Worm (Caenorhabditis elegans) whole organism, late embryonic: ENCODE data around the gene ncs-5.
A peak's percentile ranks its signal among the peaks of the same experiment; 100 is the strongest.

Experiments
- C08G9.2 ChIP-seq: sonication (generic microtip); optimal IDR thresholded peaks from 2 replicates; lab custom pipeline; 2016; ENCODE audit warnings: mild to moderate bottlenecking, missing genetic modification characterization, moderate library complexity, missing compliant biosample characterization
- K02D7.2 ChIP-seq: sonication (generic microtip); optimal IDR thresholded peaks from 2 replicates; lab custom pipeline; 2017; ENCODE audit warnings: mild to moderate bottlenecking, missing genetic modification characterization, missing compliant biosample characterization
- ceh-22 ChIP-seq: sonication (generic microtip); optimal IDR thresholded peaks from 2 replicates; lab custom pipeline; 2017; ENCODE audit warnings: missing biosample characterization, missing genetic modification characterization
- ceh-24 ChIP-seq: sonication (generic microtip); optimal IDR thresholded peaks from 2 replicates; lab custom pipeline; 2016; ENCODE audit warnings: mild to moderate bottlenecking, missing genetic modification characterization, missing compliant biosample characterization
- ceh-30 ChIP-seq: fragments of 150-350 bp; optimal IDR thresholded peaks from 2 replicates; lab custom pipeline; 2014; ENCODE audit warnings: missing biosample characterization, missing genetic modification characterization
- ceh-31 ChIP-seq: sonication (generic microtip); optimal IDR thresholded peaks from 2 replicates; lab custom pipeline; 2016; ENCODE audit warnings: missing genetic modification characterization, missing compliant biosample characterization
- ceh-45 ChIP-seq: fragments of 200-800 bp; sonication (Bioruptor generic); IDR thresholded peaks from 2 replicates; pipeline ENCODE4 v1.3.6; 2022; ENCODE audit warnings: missing genetic modification reagents, missing genetic modification characterization, missing compliant biosample characterization
- ceh-9 ChIP-seq: sonication (generic microtip); optimal IDR thresholded peaks from 2 replicates; lab custom pipeline; 2016; ENCODE audit warnings: mild to moderate bottlenecking, missing genetic modification characterization, inconsistent platforms, missing compliant biosample characterization
- che-1 ChIP-seq: sonication (generic microtip); optimal IDR thresholded peaks from 2 replicates; lab custom pipeline; 2016; ENCODE audit warnings: mild to moderate bottlenecking, missing genetic modification characterization, missing compliant biosample characterization
- dmd-4 ChIP-seq: sonication (generic microtip); optimal IDR thresholded peaks from 2 replicates; lab custom pipeline; 2016; ENCODE audit warnings: borderline replicate concordance, missing genetic modification characterization, missing compliant biosample characterization
- elt-2 ChIP-seq: sonication (generic microtip); optimal IDR thresholded peaks from 2 replicates; lab custom pipeline; 2016; ENCODE audit warnings: missing genetic modification reagents, missing genetic modification characterization, missing compliant biosample characterization
- ets-4 ChIP-seq: sonication (generic microtip); optimal IDR thresholded peaks from 2 replicates; lab custom pipeline; 2016; ENCODE audit warnings: missing genetic modification characterization, missing compliant biosample characterization
- eyg-1 ChIP-seq: sonication (generic microtip); optimal IDR thresholded peaks from 2 replicates; lab custom pipeline; 2016; ENCODE audit warnings: missing genotype, missing genetic modification characterization, missing compliant biosample characterization
- fax-1 ChIP-seq: sonication (generic microtip); optimal IDR thresholded peaks from 2 replicates; lab custom pipeline; 2016; ENCODE audit warnings: missing genotype, missing genetic modification characterization, missing compliant biosample characterization
- hlh-15 ChIP-seq: sonication (generic microtip); optimal IDR thresholded peaks from 2 replicates; lab custom pipeline; 2016; ENCODE audit warnings: missing genetic modification characterization, missing compliant biosample characterization
- hlh-8 ChIP-seq: sonication (generic microtip); optimal IDR thresholded peaks from 2 replicates; lab custom pipeline; 2016; ENCODE audit warnings: missing genotype, missing genetic modification characterization, missing compliant biosample characterization
- lin-11 ChIP-seq: fragments of 200-800 bp; sonication (Bioruptor generic); optimal IDR thresholded peaks from 2 replicates; lab custom pipeline; 2018; ENCODE audit warnings: mild to moderate bottlenecking, missing genetic modification characterization, missing compliant biosample characterization
- nfya-1 ChIP-seq: sonication (generic microtip); optimal IDR thresholded peaks from 2 replicates; lab custom pipeline; 2017; ENCODE audit warnings: missing genetic modification characterization, mild to moderate bottlenecking, missing compliant biosample characterization, antibody characterized with exemption, moderate library complexity
- nhr-11 ChIP-seq: fragments of 150-350 bp; optimal IDR thresholded peaks from 2 replicates; lab custom pipeline; 2014; ENCODE audit warnings: missing biosample characterization, missing genetic modification characterization
- nhr-232 ChIP-seq: sonication (generic microtip); optimal IDR thresholded peaks from 2 replicates; lab custom pipeline; 2016; ENCODE audit warnings: missing genetic modification characterization, missing compliant biosample characterization
- pax-1 ChIP-seq: fragments of 150-350 bp; optimal IDR thresholded peaks from 2 replicates; lab custom pipeline; 2014; ENCODE audit warnings: missing biosample characterization, missing genetic modification characterization
- pha-2 ChIP-seq: sonication (generic microtip); optimal IDR thresholded peaks from 2 replicates; lab custom pipeline; 2017; ENCODE audit warnings: mild to moderate bottlenecking, missing genetic modification characterization, missing compliant biosample characterization
- pha-4 ChIP-seq: fragments of 150-350 bp; optimal IDR thresholded peaks from 2 replicates; lab custom pipeline; 2018; ENCODE audit warnings: missing biosample characterization, missing genetic modification reagents, missing genetic modification characterization
- pqm-1 ChIP-seq: sonication (generic microtip); optimal IDR thresholded peaks from 2 replicates; lab custom pipeline; 2016; ENCODE audit warnings: missing genetic modification characterization, missing compliant biosample characterization
- ref-2 ChIP-seq: sonication (generic microtip); optimal IDR thresholded peaks from 2 replicates; lab custom pipeline; 2016; ENCODE audit warnings: missing genetic modification characterization, missing compliant biosample characterization
- rnt-1 ChIP-seq: sonication (generic microtip); optimal IDR thresholded peaks from 2 replicates; lab custom pipeline; 2016; ENCODE audit warnings: missing genetic modification characterization, missing compliant biosample characterization
- sox-4 ChIP-seq: sonication (generic microtip); optimal IDR thresholded peaks from 2 replicates; lab custom pipeline; 2017; ENCODE audit warnings: mild to moderate bottlenecking, missing genetic modification characterization, inconsistent platforms, missing compliant biosample characterization
- syd-9 ChIP-seq: sonication (generic microtip); optimal IDR thresholded peaks from 2 replicates; lab custom pipeline; 2016; ENCODE audit warnings: mild to moderate bottlenecking, missing genetic modification characterization, moderate library complexity, missing compliant biosample characterization
- ttx-3 ChIP-seq: sonication (generic microtip); optimal IDR thresholded peaks from 2 replicates; lab custom pipeline; 2016; ENCODE audit warnings: missing genetic modification reagents, missing genetic modification characterization, missing compliant biosample characterization
- unc-3 ChIP-seq, 2 experiments: fragments of 200-800 bp in 1 of 2; sonication (Bioruptor generic) in 1 of 2; sonication (generic microtip) in 1 of 2; conservative IDR thresholded peaks in 1 of 2; optimal IDR thresholded peaks in 1 of 2; 2 replicates each; pipeline versions ENCODE4 v1.3.6 to Lab custom; 2016 to 2022; ENCODE audit warnings: missing compliant biosample characterization in 2 of 2, missing genetic modification characterization in 2 of 2, missing genetic modification reagents in 1 of 2
- unc-42 ChIP-seq: sonication (generic microtip); optimal IDR thresholded peaks from 2 replicates; lab custom pipeline; 2016; ENCODE audit warnings: missing genotype, missing genetic modification characterization, missing compliant biosample characterization
- unc-55 ChIP-seq: sonication (generic microtip); optimal IDR thresholded peaks from 2 replicates; lab custom pipeline; 2017; ENCODE audit warnings: missing biosample characterization, missing genetic modification reagents, missing genetic modification characterization

The ncs-5 gene

DNA sequence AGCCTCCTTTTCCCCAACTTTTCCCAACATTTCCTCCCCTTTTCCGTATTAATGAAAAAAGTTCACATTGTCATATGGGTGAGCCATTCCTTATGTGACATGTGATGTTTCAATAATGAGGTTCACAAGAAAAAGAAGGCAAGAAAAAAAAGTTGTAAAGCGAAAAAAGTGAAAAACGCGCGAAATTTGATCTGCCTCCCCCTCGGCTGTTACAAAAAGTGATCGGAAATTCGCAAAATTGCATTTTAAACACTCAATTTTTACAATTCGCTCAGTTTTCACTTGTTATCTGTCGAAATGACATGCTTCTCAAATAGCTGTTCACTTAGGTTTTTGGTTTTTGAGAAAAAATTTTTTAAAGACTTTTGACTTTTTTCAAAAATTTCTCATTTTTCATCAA lies 2.0 kb downstream of the ncs-5 start:
- TF ChIP-seq unc-55 (GFP tag; lab: Kevin White, UChicago), result no peak
- TF ChIP-seq ceh-30 (tag; lab: Kevin White, UChicago), result no peak
- TF ChIP-seq unc-42 (tag; lab: Kevin White, UChicago), result peak; percentile 46

- TF ChIP-seq elt-2 (tag; lab: Kevin White, UChicago), result peak; percentile 97
- TF ChIP-seq ets-4, result no peak
These were observed 6.9 kb downstream of the ncs-5 start for ce11 chrV:18826445-18826844.

DNA sequence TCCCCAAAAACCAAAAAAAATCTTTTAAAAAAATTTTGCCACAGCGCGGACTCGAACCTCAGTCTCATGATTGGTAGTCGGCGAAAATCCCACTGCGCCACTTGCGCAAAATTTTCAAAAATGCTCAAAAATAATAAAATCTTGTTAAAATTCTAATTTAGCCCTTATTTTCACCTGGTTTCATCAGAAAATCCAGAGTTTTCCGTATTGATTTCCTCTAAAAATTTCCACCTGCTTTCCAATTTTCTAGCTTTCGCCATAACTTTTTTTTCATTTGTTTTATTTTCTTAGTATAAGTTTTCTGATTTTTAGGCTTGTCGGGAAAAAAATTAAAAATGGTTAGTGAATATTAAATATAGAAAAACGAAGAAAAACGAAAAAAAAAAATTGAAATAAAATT lies 7.8 kb downstream of the ncs-5 start:
- peak; percentile 2 for TF ChIP-seq pha-2 (tag; lab: Kevin White, UChicago)
- no peak for TF ChIP-seq eyg-1

DNA sequence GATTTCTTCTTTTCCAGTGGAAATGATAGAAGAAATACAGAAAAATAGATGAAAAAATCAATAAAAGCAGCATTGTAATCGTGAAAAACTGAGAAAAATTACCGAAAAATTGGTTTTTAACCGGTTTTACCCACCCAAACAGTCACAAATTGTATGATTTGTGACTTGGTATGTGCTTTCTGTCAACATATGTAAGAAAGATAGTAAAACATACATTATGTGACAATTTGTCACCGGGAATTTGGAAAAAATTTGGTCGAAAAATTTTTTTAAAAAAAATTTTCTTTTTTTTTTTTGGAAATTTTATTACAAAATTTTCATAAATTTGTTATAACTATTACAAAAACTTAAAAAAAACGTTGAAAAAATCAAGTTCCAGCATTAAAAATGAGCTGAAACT lies 17.6 kb downstream of the ncs-5 start, which contains the start of gene cyp-33D3:
cyp-33D3 (minus strand) TSS at position 101 of the 400 bp plus-strand sequence.
- no peak for TF ChIP-seq ceh-22 (tag; lab: Kevin White, UChicago)
- TF ChIP-seq hlh-15 (tag; lab: Kevin White, UChicago), result no peak
- TF ChIP-seq C08G9.2 (tag; lab: Kevin White, UChicago), result no peak
- TF ChIP-seq dmd-4 (tag; lab: Kevin White, UChicago), result no peak
- no peak for TF ChIP-seq che-1 (tag; lab: Kevin White, UChicago)
- no peak for TF ChIP-seq pqm-1 (tag; lab: Kevin White, UChicago)
- TF ChIP-seq unc-3 (GFP tag; conservative IDR thresholded peaks at IDR 0.05; lab: Robert Waterston, UW), result no peak
- TF ChIP-seq unc-3 (tag; optimal IDR thresholded peaks at IDR 0.05; lab: Kevin White, UChicago), result no peak
- TF ChIP-seq rnt-1 (tag; lab: Kevin White, UChicago), result no peak
- no peak for TF ChIP-seq ttx-3 (tag; lab: Kevin White, UChicago)
- no peak for TF ChIP-seq K02D7.2
- no peak for TF ChIP-seq hlh-8 (tag; lab: Kevin White, UChicago)
- no peak for TF ChIP-seq sox-4 (tag; lab: Kevin White, UChicago)
- no peak for TF ChIP-seq ceh-31 (tag; lab: Kevin White, UChicago)
- no peak for TF ChIP-seq nhr-11
- no peak for TF ChIP-seq pha-4 (tag; lab: Kevin White, UChicago)

ce11 chrV:18838799-18839354 lies 19.3 kb downstream of the ncs-5 start, which contains the start of gene nhr-65:
nhr-65 (plus strand) TSS chrV:18839304.
- TF ChIP-seq nfya-1, result peak; percentile 17
- no peak for TF ChIP-seq ceh-45 (GFP tag; lab: Robert Waterston, UW)
- TF ChIP-seq ceh-24 (tag; lab: Kevin White, UChicago), result no peak

DNA sequence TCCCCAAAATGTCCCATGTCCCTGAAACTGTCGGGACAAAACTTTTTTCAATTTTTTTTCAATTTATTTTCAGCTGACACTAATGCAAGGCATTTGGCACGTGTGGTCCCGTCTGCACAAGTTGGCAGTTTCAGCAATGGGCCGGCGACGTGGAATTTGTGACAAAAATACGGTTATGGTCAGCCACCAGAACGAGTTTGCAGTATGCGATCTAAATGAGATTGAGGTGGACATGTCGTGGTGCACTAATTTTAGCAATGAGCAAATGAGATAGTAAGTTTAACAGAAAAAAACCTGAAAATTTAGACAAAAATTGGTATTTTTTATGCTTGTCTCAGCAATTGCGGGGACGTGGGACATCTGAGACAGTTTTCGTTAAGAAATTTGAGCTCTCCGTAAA lies 22.9 kb downstream of the ncs-5 start:
- TF ChIP-seq unc-55 (GFP tag; lab: Kevin White, UChicago), result no peak
- no peak for TF ChIP-seq ceh-24 (tag; lab: Kevin White, UChicago)
- no peak for TF ChIP-seq lin-11 (tag; lab: Kevin White, UChicago)
- TF ChIP-seq ceh-9 (tag; lab: Kevin White, UChicago), result no peak
- TF ChIP-seq syd-9, result no peak
- no peak for TF ChIP-seq pha-2 (tag; lab: Kevin White, UChicago)
- TF ChIP-seq pax-1 (tag; lab: Kevin White, UChicago), result no peak
- TF ChIP-seq ref-2 (tag; lab: Kevin White, UChicago), result no peak
- no peak for TF ChIP-seq nhr-232 (tag; lab: Kevin White, UChicago)
- TF ChIP-seq fax-1, result no peak
- TF ChIP-seq K02D7.2, result no peak
- no peak for TF ChIP-seq pqm-1 (tag; lab: Kevin White, UChicago)
